Worm (Caenorhabditis elegans) whole organism, young adult: Measurements from ENCODE around the gene Y94H6A.3.

ENCODE experiments used
- snpc-1.3 ChIP-seq: sonication (generic microtip); optimal IDR thresholded peaks from 2 replicates; lab custom pipeline; 2017; ENCODE audit warnings: missing genetic modification characterization, mild to moderate bottlenecking, missing compliant biosample characterization, antibody characterized with exemption, moderate library complexity, missing genotype, missing genetic modification reagents; ENCODE audit not compliant: insufficient read depth
- unc-130 ChIP-seq: sonication (generic microtip); optimal IDR thresholded peaks from 2 replicates; lab custom pipeline; 2016; ENCODE audit warnings: missing genetic modification reagents, missing genetic modification characterization, missing compliant biosample characterization
- zim-3 ChIP-seq: sonication (generic microtip); optimal IDR thresholded peaks from 2 replicates; lab custom pipeline; 2017; ENCODE audit warnings: mild to moderate bottlenecking, missing genetic modification characterization, moderate library complexity, missing compliant biosample characterization

DNA sequence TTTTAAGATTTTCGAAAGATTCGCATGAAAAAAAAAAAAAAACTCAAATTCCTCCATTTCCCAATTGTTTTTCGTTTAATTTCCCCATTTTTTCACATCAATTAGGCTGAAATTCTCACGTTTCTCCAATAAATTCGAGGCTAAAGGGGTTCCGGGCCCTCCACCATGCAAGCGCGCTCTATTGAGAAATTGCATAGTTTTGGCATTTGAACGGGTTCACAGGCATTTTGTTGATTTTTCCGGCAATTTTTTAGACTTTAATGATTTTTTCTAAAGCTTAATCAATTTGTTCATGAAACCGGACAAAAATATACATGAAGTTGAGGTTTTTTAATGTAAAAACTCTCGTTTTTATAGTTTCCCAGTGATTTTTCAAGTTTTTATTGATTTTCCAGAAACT lies 10.2 kb upstream of the Y94H6A.3 start:
- TF ChIP-seq snpc-1.3 (tag; lab: Kevin White, UChicago) (no peak), unc-130 (GFP tag; lab: Kevin White, UChicago) (no peak), zim-3 (no peak)
